Fruit fly (Drosophila melanogaster) Kc167 (cell line): ENCODE data around the gene CG7968.

Experiments used
- Myc ChIP-seq: fragments of >200 bp; optimal IDR thresholded peaks from 2 replicates; lab custom pipeline; 2017; ENCODE audit warnings: missing external identifiers
- Sin3A ChIP-seq: fragments of >200 bp; optimal IDR thresholded peaks from 2 replicates; lab custom pipeline; 2018; ENCODE audit warnings: missing external identifiers
- h ChIP-seq: fragments of >200 bp; optimal IDR thresholded peaks from 3 replicates; lab custom pipeline; 2018; ENCODE audit warnings: missing external identifiers
- insv ChIP-seq: fragments of >200 bp; optimal IDR thresholded peaks from 3 replicates; lab custom pipeline; 2018; ENCODE audit warnings: missing external identifiers
- psq ChIP-seq: fragments of >200 bp; optimal IDR thresholded peaks from 2 replicates; lab custom pipeline; 2017; ENCODE audit warnings: missing external identifiers
- ttk ChIP-seq: sonication (Bioruptor generic); optimal IDR thresholded peaks from 2 replicates; lab custom pipeline; 2017; ENCODE audit warnings: missing external identifiers

DNA sequence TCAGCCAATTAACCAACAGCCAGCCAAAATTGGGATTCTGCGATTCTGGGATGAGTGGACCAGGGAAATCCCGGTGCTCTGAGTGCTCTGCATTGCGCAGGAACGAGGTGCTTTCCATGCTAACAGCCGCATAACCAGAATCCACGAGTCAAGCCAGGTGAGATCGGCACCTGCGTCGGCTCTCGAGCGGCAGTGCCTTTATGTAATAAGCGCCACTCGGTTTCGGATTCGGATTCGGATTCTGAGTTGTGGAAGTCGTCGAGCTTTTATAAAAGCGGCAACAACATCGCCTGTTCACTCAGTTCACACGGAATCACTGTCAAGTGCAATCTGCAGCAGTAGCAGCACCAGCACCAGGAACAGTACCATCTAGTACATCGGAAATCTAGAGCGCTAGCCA lies 28.3 kb upstream of the CG7968 start, which contains the start of gene b:
- TF ChIP-seq Myc: no peak
- TF ChIP-seq Sin3A (lab: Kevin White, UChicago): no peak
- TF ChIP-seq h (lab: Kevin White, UChicago): no peak
- TF ChIP-seq psq: no peak
- no peak for TF ChIP-seq ttk
- TF ChIP-seq insv (lab: Kevin White, UChicago): no peak
